Fruit fly (Drosophila melanogaster) whole organism, prepupa: ENCODE results near the gene jim.

Experiments
- CG10669 ChIP-seq: fragments of 200-800 bp; sonication (Bioruptor generic); optimal IDR thresholded peaks from 3 replicates; lab custom pipeline; 2018; ENCODE audit warnings: missing biosample characterization, mild to moderate bottlenecking, missing genetic modification characterization, moderate library complexity
- CG11762 ChIP-seq: fragments of 200-800 bp; sonication (Bioruptor generic); optimal IDR thresholded peaks from 3 replicates; lab custom pipeline; 2016; ENCODE audit warnings: missing biosample characterization, missing genetic modification characterization; ENCODE audit not compliant: insufficient read depth
- CG15336 ChIP-seq: fragments of 200-800 bp; sonication (Bioruptor generic); IDR thresholded peaks from 2 replicates; pipeline ENCODE4 v1.3.6; 2022; ENCODE audit warnings: missing biosample characterization, missing genetic modification characterization
- CG1621 ChIP-seq: fragments of 200-800 bp; sonication (Bioruptor generic); optimal IDR thresholded peaks from 3 replicates; lab custom pipeline; 2018; ENCODE audit warnings: missing biosample characterization, mild to moderate bottlenecking, missing genetic modification characterization
- CG16779 ChIP-seq: fragments of 200-800 bp; sonication (Bioruptor generic); optimal IDR thresholded peaks from 3 replicates; lab custom pipeline; 2017; ENCODE audit warnings: missing biosample characterization, mild to moderate bottlenecking, missing genetic modification characterization
- CG3032 ChIP-seq: fragments of 200-800 bp; optimal IDR thresholded peaks from 2 replicates; lab custom pipeline; 2019; ENCODE audit warnings: missing biosample characterization, mild to moderate bottlenecking, missing genetic modification characterization, moderate library complexity
- CG32006 ChIP-seq: fragments of 200-800 bp; sonication (Bioruptor generic); optimal IDR thresholded peaks from 3 replicates; lab custom pipeline; 2017; ENCODE audit warnings: missing biosample characterization, mild to moderate bottlenecking, missing genetic modification characterization
- CG34406 ChIP-seq: fragments of 200-800 bp; sonication (Bioruptor generic); optimal IDR thresholded peaks from 3 replicates; lab custom pipeline; 2016; ENCODE audit warnings: missing biosample characterization, missing genetic modification characterization
- CG6276 ChIP-seq: fragments of 200-800 bp; sonication (Bioruptor generic); optimal IDR thresholded peaks from 2 replicates; lab custom pipeline; 2017; ENCODE audit warnings: missing biosample characterization, mild to moderate bottlenecking, missing genetic modification characterization
- CG6792 ChIP-seq: fragments of 200-800 bp; sonication (Bioruptor generic); optimal IDR thresholded peaks from 3 replicates; lab custom pipeline; 2016; ENCODE audit warnings: missing biosample characterization, missing genetic modification characterization
- CG6808 ChIP-seq: fragments of 200-800 bp; sonication (Bioruptor generic); optimal IDR thresholded peaks from 3 replicates; lab custom pipeline; 2017; ENCODE audit warnings: missing biosample characterization, missing genetic modification characterization, mild to moderate bottlenecking, moderate library complexity, missing genetic modification reagents
- CG6854 ChIP-seq: fragments of 200-800 bp; sonication (Bioruptor generic); optimal IDR thresholded peaks from 2 replicates; lab custom pipeline; 2017; ENCODE audit warnings: missing biosample characterization, mild to moderate bottlenecking, missing genetic modification characterization
- CG7368 ChIP-seq: fragments of 200-800 bp; sonication (Bioruptor generic); optimal IDR thresholded peaks from 3 replicates; lab custom pipeline; 2016; ENCODE audit warnings: missing biosample characterization, missing genetic modification characterization
- CG8119 ChIP-seq: fragments of 200-800 bp; sonication (Bioruptor generic); IDR thresholded peaks from 3 replicates; pipeline ENCODE4 v1.3.6; 2022; ENCODE audit warnings: missing biosample characterization, missing genetic modification characterization
- CG8319 ChIP-seq: fragments of 200-800 bp; sonication (Bioruptor generic); optimal IDR thresholded peaks from 3 replicates; lab custom pipeline; 2016; ENCODE audit warnings: missing biosample characterization, missing genetic modification characterization
- CG8632 ChIP-seq: fragments of 200-800 bp; sonication (Bioruptor generic); optimal IDR thresholded peaks from 3 replicates; lab custom pipeline; 2016; ENCODE audit warnings: missing biosample characterization, missing genetic modification characterization
- CG9139 ChIP-seq: fragments of 200-800 bp; sonication (Bioruptor generic); optimal IDR thresholded peaks from 3 replicates; lab custom pipeline; 2017; ENCODE audit warnings: missing biosample characterization, mild to moderate bottlenecking, missing genetic modification characterization
- Eip75B ChIP-seq: fragments of 200-800 bp; sonication (Bioruptor generic); optimal IDR thresholded peaks from 3 replicates; lab custom pipeline; 2016; ENCODE audit warnings: missing biosample characterization, missing genetic modification characterization
- Eip93F ChIP-seq: fragments of 200-800 bp; sonication (Bioruptor generic); optimal IDR thresholded peaks from 2 replicates; lab custom pipeline; 2016; ENCODE audit warnings: missing biosample characterization, mild to moderate bottlenecking, missing genetic modification characterization
- Ets21C ChIP-seq: fragments of 200-800 bp; sonication (Bioruptor generic); optimal IDR thresholded peaks from 3 replicates; lab custom pipeline; 2016; ENCODE audit warnings: missing biosample characterization, missing genetic modification characterization
- Ets96B ChIP-seq: fragments of 200-800 bp; optimal IDR thresholded peaks from 2 replicates; lab custom pipeline; 2019; ENCODE audit warnings: missing biosample characterization, mild to moderate bottlenecking, missing genetic modification characterization, moderate library complexity
- Hr38 ChIP-seq: sonication (Bioruptor generic); optimal IDR thresholded peaks from 2 replicates; lab custom pipeline; 2016; ENCODE audit warnings: missing biosample characterization, missing genetic modification characterization
- Hr39 ChIP-seq: fragments of 200-800 bp; sonication (Bioruptor generic); optimal IDR thresholded peaks from 2 replicates; lab custom pipeline; 2016; ENCODE audit warnings: missing biosample characterization, missing genetic modification characterization
- Hr4 ChIP-seq: fragments of 200-800 bp; sonication (Bioruptor generic); optimal IDR thresholded peaks from 3 replicates; lab custom pipeline; 2016; ENCODE audit warnings: missing biosample characterization, missing genetic modification characterization
- Lpt ChIP-seq: fragments of 200-800 bp; sonication (Bioruptor generic); optimal IDR thresholded peaks from 3 replicates; lab custom pipeline; 2016; ENCODE audit warnings: missing biosample characterization, missing genetic modification characterization
- OdsH ChIP-seq: fragments of 200-800 bp; sonication (Bioruptor generic); optimal IDR thresholded peaks from 3 replicates; lab custom pipeline; 2016; ENCODE audit warnings: missing biosample characterization, missing genetic modification characterization
- Sox15 ChIP-seq: fragments of 200-800 bp; sonication (Bioruptor generic); optimal IDR thresholded peaks from 3 replicates; lab custom pipeline; 2016; ENCODE audit warnings: missing biosample characterization, missing genetic modification characterization
- acj6 ChIP-seq: fragments of 200-800 bp; sonication (Bioruptor generic); optimal IDR thresholded peaks from 3 replicates; lab custom pipeline; 2016; ENCODE audit warnings: missing biosample characterization, missing genetic modification characterization
- dac ChIP-seq: fragments of 200-800 bp; sonication (Bioruptor generic); optimal IDR thresholded peaks from 2 replicates; lab custom pipeline; 2017; ENCODE audit warnings: missing biosample characterization, mild to moderate bottlenecking, missing genetic modification characterization
- dsx ChIP-seq: fragments of 200-800 bp; optimal IDR thresholded peaks from 3 replicates; lab custom pipeline; 2019; ENCODE audit warnings: missing biosample characterization, mild to moderate bottlenecking, missing genetic modification characterization, moderate library complexity; ENCODE audit not compliant: poor library complexity, severe bottlenecking
- eg ChIP-seq: fragments of 200-800 bp; sonication (Bioruptor generic); IDR thresholded peaks from 3 replicates; pipeline ENCODE4 v1.3.6; 2022; ENCODE audit warnings: missing biosample characterization, missing genetic modification characterization
- esn ChIP-seq: fragments of 200-800 bp; sonication (Bioruptor generic); optimal IDR thresholded peaks from 2 replicates; lab custom pipeline; 2016; ENCODE audit warnings: missing biosample characterization, mild to moderate bottlenecking, missing genetic modification characterization, moderate library complexity
- fd59A ChIP-seq: fragments of 200-800 bp; sonication (Bioruptor generic); optimal IDR thresholded peaks from 2 replicates; lab custom pipeline; 2017; ENCODE audit warnings: missing biosample characterization, mild to moderate bottlenecking, missing genetic modification characterization, missing genetic modification reagents
- fd85E ChIP-seq: fragments of 200-800 bp; sonication (Bioruptor generic); optimal IDR thresholded peaks from 3 replicates; lab custom pipeline; 2016; ENCODE audit warnings: missing biosample characterization, missing genetic modification characterization
- fkh ChIP-seq: fragments of 200-800 bp; sonication (Bioruptor generic); optimal IDR thresholded peaks from 3 replicates; lab custom pipeline; 2017; ENCODE audit warnings: missing biosample characterization, mild to moderate bottlenecking, missing genetic modification characterization, moderate library complexity
- lz ChIP-seq: fragments of 200-800 bp; sonication (Bioruptor generic); optimal IDR thresholded peaks from 3 replicates; lab custom pipeline; 2016; ENCODE audit warnings: missing biosample characterization, missing genetic modification characterization
- net ChIP-seq: fragments of 200-800 bp; sonication (Bioruptor generic); optimal IDR thresholded peaks from 3 replicates; lab custom pipeline; 2016; ENCODE audit warnings: missing biosample characterization, missing genetic modification characterization
- pdm3 ChIP-seq: fragments of 200-800 bp; sonication (Bioruptor generic); optimal IDR thresholded peaks from 3 replicates; lab custom pipeline; 2016; ENCODE audit warnings: missing biosample characterization, missing genetic modification characterization
- svp ChIP-seq: fragments of 200-800 bp; sonication (Bioruptor generic); peaks from one replicate; lab custom pipeline; 2016; ENCODE audit warnings: missing biosample characterization, missing genetic modification characterization
- topi ChIP-seq: fragments of 200-800 bp; sonication (Bioruptor generic); optimal IDR thresholded peaks from 3 replicates; lab custom pipeline; 2016; ENCODE audit warnings: missing biosample characterization, missing genetic modification characterization
- vri ChIP-seq: fragments of 200-800 bp; sonication (Bioruptor generic); optimal IDR thresholded peaks from 3 replicates; lab custom pipeline; 2016; ENCODE audit warnings: missing biosample characterization, mild to moderate bottlenecking, missing genetic modification characterization

jim gene

DNA sequence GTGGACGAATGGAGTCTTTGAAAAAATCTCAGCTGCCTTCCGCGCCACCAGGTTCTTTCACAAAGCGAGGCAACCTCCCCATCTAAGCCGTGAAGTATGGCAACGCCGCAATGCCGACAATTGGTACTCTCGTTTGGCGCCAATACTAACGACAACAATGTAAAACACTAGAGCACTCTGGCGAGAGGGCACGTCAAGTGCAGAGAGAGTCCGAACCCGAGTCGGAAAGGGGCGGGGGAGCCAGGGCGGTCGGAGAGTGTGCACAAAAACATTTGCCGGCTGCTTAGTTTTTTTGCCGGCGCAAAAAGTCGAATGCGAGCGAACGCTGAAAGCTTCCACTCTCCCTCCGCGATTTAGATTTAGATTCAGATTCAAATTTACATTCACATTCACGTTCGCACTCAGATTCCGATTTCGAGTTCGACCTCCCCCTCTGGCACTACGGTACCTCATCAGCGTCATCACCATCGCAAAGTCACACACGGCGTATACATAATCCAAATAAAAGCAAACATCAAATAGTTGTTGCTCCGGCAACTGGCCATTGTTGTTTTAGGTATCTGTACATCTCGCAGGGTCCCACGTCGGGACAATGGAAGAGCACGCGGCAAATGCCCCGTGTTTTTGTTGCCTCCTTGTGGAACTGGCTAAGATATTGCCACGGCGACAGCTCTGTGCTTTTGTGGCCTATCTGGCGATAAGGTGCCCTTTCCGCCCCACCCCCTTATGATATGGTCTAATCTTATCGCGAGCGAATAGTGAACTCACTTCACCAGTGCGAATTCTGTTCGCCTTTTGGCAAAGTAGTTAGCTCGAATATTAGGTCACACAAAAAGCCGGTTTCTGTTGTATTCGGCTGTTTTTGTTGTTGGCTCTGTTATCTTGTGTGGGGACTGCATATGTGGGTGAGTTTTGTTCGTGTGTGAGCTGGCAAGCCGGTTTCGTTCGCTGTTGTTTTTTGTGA, 2.9 kb upstream of the jim start (continued):
- TF ChIP-seq vri (GFP tag; lab: Kevin White, UChicago) (peak; percentile 97), CG6808 (peak; percentile 1), CG11762 (GFP tag; lab: Kevin White, UChicago) (no peak), net (GFP tag; lab: Kevin White, UChicago) (peak; percentile 30)

DNA sequence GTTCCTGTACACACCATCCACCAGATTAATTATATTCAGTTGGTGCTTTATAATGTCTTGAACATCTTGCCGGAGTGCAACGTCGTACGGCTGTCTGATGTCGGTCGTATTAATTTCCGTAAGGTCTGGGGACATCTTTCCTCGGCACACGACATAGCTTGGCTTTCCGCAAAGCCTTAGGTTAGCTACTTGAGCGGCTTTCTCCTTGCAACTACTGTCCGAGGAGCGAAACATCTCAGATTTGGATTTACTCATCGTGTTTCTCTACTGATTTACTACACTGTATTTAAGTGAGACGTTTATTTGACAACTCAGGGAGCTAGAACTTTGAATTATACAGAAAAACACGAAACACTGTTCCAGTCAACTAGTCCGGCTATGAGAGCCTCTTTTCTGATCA, 1.8 kb upstream of the jim start, which contains the start of the genes CG11226 and CG45428:
Gene CG11226 (plus strand): TSS at position 301 of the 400 bp plus-strand sequence.
Gene CG45428 (minus strand): TSS at position 303 of the 400 bp plus-strand sequence.
- TF ChIP-seq CG15336 (GFP tag; lab: Robert Waterston, UW) (no peak), svp (peak; percentile 40)

DNA sequence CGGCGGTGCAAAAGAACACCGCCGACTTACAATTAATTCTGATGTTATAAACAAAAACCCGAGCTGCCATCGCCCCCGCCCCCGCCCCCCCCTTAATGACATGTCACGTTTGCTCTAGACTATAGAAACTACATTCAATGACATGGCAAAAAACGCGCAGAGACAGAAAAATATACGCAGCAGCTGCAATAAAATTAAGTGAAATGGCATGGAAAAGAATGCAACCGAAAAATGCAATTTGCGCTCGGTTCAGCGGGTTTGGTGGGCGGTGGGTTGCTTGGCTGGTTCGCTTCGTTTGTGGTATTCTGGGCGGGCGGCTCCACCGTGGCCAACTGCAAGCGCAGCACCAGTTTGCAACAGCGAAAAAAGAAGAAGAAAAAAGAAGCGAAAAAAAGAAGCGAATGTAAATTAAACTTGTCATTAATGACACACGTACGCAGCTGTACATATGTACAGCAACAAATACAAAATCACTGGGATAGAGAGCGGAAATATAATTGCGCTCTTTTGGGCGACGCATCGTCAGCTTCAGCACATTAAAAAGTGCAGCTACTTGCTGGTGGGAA, 4.8 kb downstream of the jim start:
- no peak for TF ChIP-seq esn (GFP tag; lab: Kevin White, UChicago)
- TF ChIP-seq CG34406 (GFP tag; lab: Kevin White, UChicago): no peak
- TF ChIP-seq CG16779 (tag; lab: Kevin White, UChicago): no peak
- no peak for TF ChIP-seq CG9139 (GFP tag; lab: Kevin White, UChicago)
- no peak for TF ChIP-seq CG6276
- TF ChIP-seq Ets21C (GFP tag; lab: Kevin White, UChicago): no peak
- TF ChIP-seq fd59A (GFP tag; lab: Kevin White, UChicago): no peak
- no peak for TF ChIP-seq CG1621 (tag; lab: Kevin White, UChicago)

DNA sequence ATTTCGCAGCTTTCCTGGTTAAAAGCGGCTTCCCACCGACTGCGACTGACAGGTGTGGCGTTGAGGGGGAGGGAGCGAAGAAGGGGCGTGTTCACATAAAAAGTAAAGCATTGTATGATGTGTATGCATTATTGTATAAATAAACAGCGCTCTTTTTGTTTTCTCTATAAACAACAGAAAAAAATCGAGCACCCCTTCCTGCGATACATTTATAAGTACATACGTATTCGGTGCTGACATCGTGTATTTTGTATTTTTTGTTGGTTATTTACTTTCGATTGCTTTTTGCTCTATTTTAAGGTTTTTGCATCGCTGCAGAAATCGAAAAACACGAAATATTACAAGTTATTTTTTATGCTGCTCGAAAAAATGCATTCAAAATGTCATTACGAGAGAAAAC, 8.8 kb downstream of the jim start:
- TF ChIP-seq vri (GFP tag; lab: Kevin White, UChicago) (no peak), CG10669 (GFP tag; lab: Kevin White, UChicago) (peak; percentile 48), Eip93F (GFP tag; lab: Kevin White, UChicago) (no peak), CG11762 (GFP tag; lab: Kevin White, UChicago) (no peak), CG6276 (peak; percentile 44), CG3032 (no peak), Lpt (no peak), CG6792 (GFP tag; lab: Kevin White, UChicago) (no peak), CG8319 (GFP tag; lab: Kevin White, UChicago) (no peak), fd85E (GFP tag; lab: Kevin White, UChicago) (no peak), Ets21C (GFP tag; lab: Kevin White, UChicago) (no peak), fd59A (GFP tag; lab: Kevin White, UChicago) (no peak), acj6 (GFP tag; lab: Kevin White, UChicago) (no peak), CG8119 (GFP tag; lab: Robert Waterston, UW) (no peak), Hr39 (GFP tag; lab: Kevin White, UChicago) (no peak), dac (no peak), Eip75B (no peak), CG9139 (GFP tag; lab: Kevin White, UChicago) (no peak), Hr4 (GFP tag; lab: Kevin White, UChicago) (no peak), Hr38 (GFP tag; lab: Kevin White, UChicago) (no peak), net (GFP tag; lab: Kevin White, UChicago) (no peak), Sox15 (GFP tag; lab: Kevin White, UChicago) (no peak), CG34406 (GFP tag; lab: Kevin White, UChicago) (no peak), CG15336 (GFP tag; lab: Robert Waterston, UW) (0 out of 2 replicates have a peak, but pooled peaks have one; percentile 23), CG16779 (tag; lab: Kevin White, UChicago) (no peak), dsx (peak; percentile 16), topi (GFP tag; lab: Kevin White, UChicago) (no peak), Ets96B (tag; lab: Kevin White, UChicago) (peak; percentile 5), CG7368 (no peak), svp (no peak), OdsH (GFP tag; lab: Kevin White, UChicago) (no peak), lz (no peak), CG6854 (GFP tag; lab: Kevin White, UChicago) (no peak), fkh (GFP tag; lab: Kevin White, UChicago) (no peak), pdm3 (no peak), eg (0 out of 3 replicates have a peak, but pooled peaks have one; percentile 32), CG32006 (GFP tag; lab: Kevin White, UChicago) (no peak), CG8632 (GFP tag; lab: Kevin White, UChicago) (no peak)
